Fruit fly (Drosophila melanogaster): Measurements from ENCODE around the gene CG11755.

The CG11755 gene

DNA sequence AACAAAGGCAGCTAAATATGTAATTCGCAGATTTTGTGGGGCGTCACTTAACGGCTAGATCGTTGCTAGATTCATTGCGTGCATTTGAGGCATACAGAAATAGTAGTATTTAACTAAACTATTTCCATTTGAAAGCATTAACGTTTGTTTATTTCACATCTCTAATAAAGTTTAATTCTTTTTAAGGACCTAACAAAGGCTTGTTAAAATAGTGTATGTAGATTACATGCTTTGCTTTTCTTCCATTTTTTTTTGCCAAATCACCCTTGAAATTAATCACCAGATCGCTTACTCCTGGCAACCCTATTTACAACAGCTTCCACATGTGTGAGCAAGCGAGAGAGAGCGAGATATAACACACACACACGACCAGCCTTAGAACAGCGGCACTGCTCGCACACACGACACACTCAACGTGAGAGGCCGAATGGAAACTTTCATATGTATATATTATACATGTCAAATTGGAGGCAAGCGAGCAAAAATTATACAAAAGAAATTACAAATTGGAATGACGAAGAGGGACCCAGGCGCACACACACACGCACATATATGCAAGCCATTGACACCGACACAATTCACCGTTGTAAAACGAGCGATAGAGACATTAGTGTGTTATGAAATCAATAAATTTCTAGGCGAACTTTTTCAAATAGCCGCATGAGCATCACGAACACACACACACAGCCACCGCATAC lies 17.4 kb upstream of the CG11755 start (continued):
- no peak for TF ChIP-seq Gsc (GFP tag; IDR thresholded peaks at IDR 0.05)
- peak; percentile 63 for TF ChIP-seq Drgx (GFP tag; IDR thresholded peaks at IDR 0.05)
- TF ChIP-seq Lhr (GFP tag; optimal IDR thresholded peaks at IDR 0.05), result no peak
- TF ChIP-seq row (GFP tag; IDR thresholded peaks at IDR 0.05), result peak; percentile 82
- peak; percentile 62; the same call in 1 of the 3 replicates for TF ChIP-seq CG6175 (GFP tag; IDR thresholded peaks at IDR 0.05)
- peak; percentile 26 for TF ChIP-seq jumu (GFP tag; optimal IDR thresholded peaks at IDR 0.05)
- TF ChIP-seq hbn (GFP tag; IDR thresholded peaks at IDR 0.05; ENCODE audit: partially characterized antibody), result no peak
- TF ChIP-seq CG7987 (GFP tag; optimal IDR thresholded peaks at IDR 0.05), result peak; percentile 37
- no peak for TF ChIP-seq klu (GFP tag; IDR thresholded peaks at IDR 0.05)
- TF ChIP-seq tin (GFP tag; optimal IDR thresholded peaks at IDR 0.05), result peak; percentile 16
- TF ChIP-seq CG14667 (GFP tag; IDR thresholded peaks at IDR 0.05), result peak; percentile 27; the same call in 1 of the 2 replicates
- TF ChIP-seq CG2712 (tag; optimal IDR thresholded peaks at IDR 0.05), result peak; percentile 51
- no peak for TF ChIP-seq CG16815 (GFP tag; optimal IDR thresholded peaks at IDR 0.05)
- peak; percentile 78 for TF ChIP-seq CG34376 (GFP tag; optimal IDR thresholded peaks at IDR 0.05)
- peak; percentile 34 for TF ChIP-seq pros (GFP tag; optimal IDR thresholded peaks at IDR 0.05)
- peak; percentile 62 for TF ChIP-seq nerfin-1 (tag; optimal IDR thresholded peaks at IDR 0.05)
- no peak for TF ChIP-seq CG17186 (GFP tag; optimal IDR thresholded peaks at IDR 0.05)
- 0 out of 2 replicates have a peak, but pooled peaks have one; percentile 61 for TF ChIP-seq CG16779 (GFP tag; IDR thresholded peaks at IDR 0.05)
- no peak for TF ChIP-seq nerfin-2 (GFP tag; IDR thresholded peaks at IDR 0.05; ENCODE audit: partially characterized antibody)
- TF ChIP-seq CG4424 (GFP tag; optimal IDR thresholded peaks at IDR 0.05), result peak; percentile 35
- TF ChIP-seq dysf (GFP tag; IDR thresholded peaks at IDR 0.05), result peak; percentile 63
- TF ChIP-seq CG15514 (GFP tag; optimal IDR thresholded peaks at IDR 0.05), result peak; percentile 77
- TF ChIP-seq tna (GFP tag; IDR thresholded peaks at IDR 0.05; ENCODE audit: partially characterized antibody), result no peak
- peak; percentile 37 for TF ChIP-seq CG8290 (GFP tag; optimal IDR thresholded peaks at IDR 0.05)
- peak in 1 of 2 experiments; percentile 86 for TF ChIP-seq CG8290 (tag; optimal IDR thresholded peaks at IDR 0.05)
- TF ChIP-seq Hr78 (GFP tag; optimal IDR thresholded peaks at IDR 0.05), result peak in 1 of 2 experiments; percentile 4
- TF ChIP-seq Hmx (GFP tag; optimal IDR thresholded peaks at IDR 0.05), result no peak
- peak; percentile 46; the same call in 1 of the 2 replicates for TF ChIP-seq Ada2b (GFP tag; IDR thresholded peaks at IDR 0.05)
- no peak for TF ChIP-seq CG7928 (GFP tag; optimal IDR thresholded peaks at IDR 0.05)
- peak; percentile 31 for TF ChIP-seq dm (GFP tag; optimal IDR thresholded peaks at IDR 0.05)
- TF ChIP-seq sim (GFP tag; IDR thresholded peaks at IDR 0.05), result no peak
- peak; percentile 47; the same call in 1 of the 2 replicates for TF ChIP-seq Awh (GFP tag; IDR thresholded peaks at IDR 0.05)
- peak; percentile 42 for TF ChIP-seq Xrp1 (GFP tag; IDR thresholded peaks at IDR 0.05)
- TF ChIP-seq Fer3 (tag; optimal IDR thresholded peaks at IDR 0.05), result peak; percentile 69
- no peak for TF ChIP-seq fru (optimal IDR thresholded peaks at IDR 0.05)
- peak; percentile 21 for TF ChIP-seq pzg (GFP tag; optimal IDR thresholded peaks at IDR 0.05)
- peak; percentile 44; the same call in 1 of the 2 replicates for TF ChIP-seq CG17328 (GFP tag; IDR thresholded peaks at IDR 0.05)
- no peak for TF ChIP-seq CG18011 (GFP tag; optimal IDR thresholded peaks at IDR 0.05)
- TF ChIP-seq CG3838 (GFP tag; optimal IDR thresholded peaks at IDR 0.05), result peak; percentile 37
- TF ChIP-seq CG17829 (tag; optimal IDR thresholded peaks at IDR 0.05), result peak; percentile 27
- TF ChIP-seq D19B (GFP tag; optimal IDR thresholded peaks at IDR 0.05), result peak; percentile 34
- TF ChIP-seq CG10431 (GFP tag; optimal IDR thresholded peaks at IDR 0.05), result peak; percentile 66
- TF ChIP-seq Oli (tag; optimal IDR thresholded peaks at IDR 0.05), result peak; percentile 50
- peak; percentile 31 for TF ChIP-seq disco-r (GFP tag; optimal IDR thresholded peaks at IDR 0.05)
- no peak for TF ChIP-seq ac (GFP tag; optimal IDR thresholded peaks at IDR 0.05)
- TF ChIP-seq dimm (GFP tag; IDR thresholded peaks at IDR 0.05), result no peak
- TF ChIP-seq HLH3B (GFP tag; IDR thresholded peaks at IDR 0.05), result peak; percentile 61; the same call in 1 of the 2 replicates
- TF ChIP-seq CG17385 (GFP tag; optimal IDR thresholded peaks at IDR 0.05), result peak; percentile 65
- peak; percentile 44 for TF ChIP-seq sob (GFP tag; IDR thresholded peaks at IDR 0.05)
- no peak for TF ChIP-seq so (GFP tag; IDR thresholded peaks at IDR 0.05)

All from whole organism, embryonic.